Worm (Caenorhabditis elegans) whole organism, mixed stage, embryonic: ENCODE data around the gene chpf-1.

Source experiments
- M03D4.4 ChIP-seq: sonication (generic microtip); optimal IDR thresholded peaks from 2 replicates; lab custom pipeline; 2017; ENCODE audit warnings: mild to moderate bottlenecking, missing genetic modification characterization, missing compliant biosample characterization
- blmp-1 ChIP-seq: fragments of 150-350 bp; optimal IDR thresholded peaks from 2 replicates; lab custom pipeline; 2014; ENCODE audit warnings: missing biosample characterization, missing genetic modification characterization
- ceh-39 ChIP-seq: fragments of 150-350 bp; optimal IDR thresholded peaks from 2 replicates; lab custom pipeline; 2014; ENCODE audit warnings: missing biosample characterization, missing genetic modification characterization
- ceh-43 ChIP-seq: fragments of 200-800 bp; sonication (Bioruptor generic); optimal IDR thresholded peaks from 2 replicates; lab custom pipeline; 2018; ENCODE audit warnings: mild to moderate bottlenecking, missing genetic modification characterization, moderate library complexity, missing compliant biosample characterization
- ceh-83 ChIP-seq: fragments of 200-800 bp; sonication (Bioruptor generic); optimal IDR thresholded peaks from 2 replicates; lab custom pipeline; 2018; ENCODE audit warnings: mild to moderate bottlenecking, missing genetic modification characterization, missing compliant biosample characterization
- ces-1 ChIP-seq: fragments of 150-350 bp; optimal IDR thresholded peaks from 2 replicates; lab custom pipeline; 2014; ENCODE audit warnings: missing biosample characterization, missing genetic modification reagents, missing genetic modification characterization
- cnd-1 ChIP-seq: fragments of 200-800 bp; sonication (Bioruptor generic); optimal IDR thresholded peaks from 2 replicates; lab custom pipeline; 2018; ENCODE audit warnings: mild to moderate bottlenecking, missing genetic modification characterization, missing compliant biosample characterization
- drap-1 ChIP-seq: fragments of 200-800 bp; sonication (Bioruptor generic); optimal IDR thresholded peaks from 3 replicates; lab custom pipeline; 2018; ENCODE audit warnings: mild to moderate bottlenecking, missing genetic modification characterization, missing compliant biosample characterization
- elt-1 ChIP-seq: sonication (generic microtip); optimal IDR thresholded peaks from 2 replicates; lab custom pipeline; 2017; ENCODE audit warnings: missing genetic modification characterization, mild to moderate bottlenecking, missing compliant biosample characterization, antibody characterized with exemption, moderate library complexity, borderline replicate concordance; ENCODE audit not compliant: insufficient read depth
- elt-3 ChIP-seq: fragments of 150-350 bp; optimal IDR thresholded peaks from 2 replicates; lab custom pipeline; 2014; ENCODE audit warnings: missing biosample characterization, missing genetic modification characterization
- flh-1 ChIP-seq: fragments of 200-800 bp; sonication (Bioruptor generic); optimal IDR thresholded peaks from 2 replicates; lab custom pipeline; 2018; ENCODE audit warnings: mild to moderate bottlenecking, missing genetic modification characterization, moderate library complexity, missing compliant biosample characterization
- ham-2 ChIP-seq: fragments of 200-800 bp; sonication (Bioruptor generic); optimal IDR thresholded peaks from 2 replicates; lab custom pipeline; 2018; ENCODE audit warnings: mild to moderate bottlenecking, missing genetic modification characterization, missing compliant biosample characterization
- hlh-1 ChIP-seq: fragments of 150-350 bp; optimal IDR thresholded peaks from 2 replicates; lab custom pipeline; 2014; ENCODE audit warnings: missing biosample characterization, missing genetic modification reagents, missing genetic modification characterization
- lin-13 ChIP-seq: fragments of 150-350 bp; optimal IDR thresholded peaks from 2 replicates; lab custom pipeline; 2014; ENCODE audit warnings: missing biosample characterization, missing genetic modification characterization
- lin-32 ChIP-seq: fragments of 200-800 bp; sonication (Bioruptor generic); optimal IDR thresholded peaks from 2 replicates; lab custom pipeline; 2018; ENCODE audit warnings: mild to moderate bottlenecking, missing genetic modification characterization, missing compliant biosample characterization
- lsy-2 ChIP-seq: fragments of 150-350 bp; optimal IDR thresholded peaks from 2 replicates; lab custom pipeline; 2014; ENCODE audit warnings: missing biosample characterization, missing genetic modification characterization
- mep-1 ChIP-seq: fragments of 150-350 bp; optimal IDR thresholded peaks from 2 replicates; lab custom pipeline; 2017; ENCODE audit warnings: missing biosample characterization, missing genetic modification reagents, missing genetic modification characterization, inconsistent platforms
- mls-2 ChIP-seq: sonication (generic microtip); optimal IDR thresholded peaks from 2 replicates; lab custom pipeline; 2016; ENCODE audit warnings: mild to moderate bottlenecking, missing genetic modification characterization, moderate library complexity, missing compliant biosample characterization
- nhr-12 ChIP-seq: fragments of 150-350 bp; optimal IDR thresholded peaks from 2 replicates; lab custom pipeline; 2014; ENCODE audit warnings: missing biosample characterization, missing genetic modification characterization
- nhr-2 ChIP-seq: fragments of 150-350 bp; optimal IDR thresholded peaks from 2 replicates; lab custom pipeline; 2014; ENCODE audit warnings: missing biosample characterization, missing genetic modification characterization
- nhr-237 ChIP-seq: fragments of 150-350 bp; optimal IDR thresholded peaks from 2 replicates; lab custom pipeline; 2014; ENCODE audit warnings: missing biosample characterization, missing genetic modification characterization
- nhr-28 ChIP-seq: fragments of 150-350 bp; optimal IDR thresholded peaks from 2 replicates; lab custom pipeline; 2014; ENCODE audit warnings: missing biosample characterization, missing genetic modification characterization
- nhr-76 ChIP-seq: sonication (generic microtip); optimal IDR thresholded peaks from 2 replicates; lab custom pipeline; 2017; ENCODE audit warnings: missing biosample characterization, missing genetic modification characterization
- sem-2 ChIP-seq: fragments of 200-800 bp; sonication (Bioruptor generic); optimal IDR thresholded peaks from 2 replicates; lab custom pipeline; 2018; ENCODE audit warnings: mild to moderate bottlenecking, missing genetic modification characterization, missing compliant biosample characterization
- snpc-4 ChIP-seq: fragments of 150-350 bp; optimal IDR thresholded peaks from 2 replicates; lab custom pipeline; 2014; ENCODE audit warnings: missing biosample characterization, missing genetic modification characterization
- sptf-1 ChIP-seq: sonication (generic microtip); optimal IDR thresholded peaks from 2 replicates; lab custom pipeline; 2017; ENCODE audit warnings: mild to moderate bottlenecking, missing genetic modification characterization, moderate library complexity, missing compliant biosample characterization
- tbx-8 ChIP-seq: fragments of 200-800 bp; sonication (Bioruptor generic); optimal IDR thresholded peaks from 2 replicates; lab custom pipeline; 2018; ENCODE audit warnings: mild to moderate bottlenecking, missing genetic modification characterization, moderate library complexity, missing compliant biosample characterization
- unc-120 ChIP-seq: sonication (generic microtip); optimal IDR thresholded peaks from 2 replicates; lab custom pipeline; 2017; ENCODE audit warnings: missing genetic modification characterization, missing compliant biosample characterization; ENCODE audit not compliant: poor library complexity, severe bottlenecking
- unc-39 ChIP-seq: fragments of 150-350 bp; optimal IDR thresholded peaks from 2 replicates; lab custom pipeline; 2014; ENCODE audit warnings: missing biosample characterization, missing genetic modification characterization
- unc-62 ChIP-seq: fragments of 150-350 bp; optimal IDR thresholded peaks from 2 replicates; lab custom pipeline; 2014; ENCODE audit warnings: missing biosample characterization, missing genetic modification reagents, missing genetic modification characterization
- zip-8 ChIP-seq: fragments of 150-350 bp; optimal IDR thresholded peaks from 2 replicates; lab custom pipeline; 2014; ENCODE audit warnings: missing biosample characterization, missing genetic modification characterization
- ztf-11 ChIP-seq: fragments of 150-350 bp; optimal IDR thresholded peaks from 2 replicates; lab custom pipeline; 2014; ENCODE audit warnings: missing biosample characterization, missing genetic modification characterization

chpf-1 gene

ce11 chrV:10237959-10238444 is 34.7 kb upstream of the chpf-1 start:
- TF ChIP-seq tbx-8 (GFP tag; lab: Kevin White, UChicago) (no peak), ceh-83 (no peak), nhr-76 (no peak), mls-2 (tag; lab: Kevin White, UChicago) (no peak), flh-1 (no peak), elt-1 (no peak), ztf-11 (tag; lab: Kevin White, UChicago) (no peak), snpc-4 (tag; lab: Kevin White, UChicago) (no peak), lin-32 (GFP tag; lab: Kevin White, UChicago) (no peak), M03D4.4 (tag; lab: Kevin White, UChicago) (no peak), sptf-1 (tag; lab: Kevin White, UChicago) (no peak), ceh-39 (no peak), drap-1 (GFP tag; lab: Kevin White, UChicago) (no peak), cnd-1 (no peak), nhr-2 (tag; lab: Kevin White, UChicago) (no peak), elt-3 (tag; lab: Kevin White, UChicago) (no peak), blmp-1 (no peak), nhr-28 (tag; lab: Kevin White, UChicago) (no peak)

- TF ChIP-seq ceh-43 = no peak
- TF ChIP-seq ham-2 = no peak
- TF ChIP-seq nhr-28 (tag; lab: Kevin White, UChicago) = no peak
- no peak for TF ChIP-seq elt-3 (tag; lab: Kevin White, UChicago)
- no peak for TF ChIP-seq M03D4.4 (tag; lab: Kevin White, UChicago)
- TF ChIP-seq mls-2 (tag; lab: Kevin White, UChicago) = no peak
- TF ChIP-seq zip-8 = no peak
These were observed 33.9 kb upstream of the chpf-1 start for ce11 chrV:10237171-10237570.

- no peak for TF ChIP-seq lin-32 (GFP tag; lab: Kevin White, UChicago)
- no peak for TF ChIP-seq ceh-83
- no peak for TF ChIP-seq ceh-39
- TF ChIP-seq ceh-43 = no peak
These were observed 30.0 kb upstream of the chpf-1 start, which contains the start of gene str-182 for ce11 chrV:10233330-10233729. Gene str-182, minus strand, starts transcription at chrV:10233430.

- TF ChIP-seq drap-1 (GFP tag; lab: Kevin White, UChicago) = no peak
- TF ChIP-seq lin-32 (GFP tag; lab: Kevin White, UChicago) = no peak
These were observed 27.6 kb upstream of the chpf-1 start, which contains the start of gene fipr-6 for ce11 chrV:10230932-10231331. Gene fipr-6, plus strand, starts transcription at chrV:10231232.

ce11 chrV:10229222-10229879 is 26.1 kb upstream of the chpf-1 start, which contains the start of the genes pyt-1 and fipr-7:
Gene pyt-1, minus strand, starts transcription at chrV:10229322.
Gene fipr-7, plus strand, starts transcription at chrV:10229829.
- TF ChIP-seq nhr-76 = no peak
- no peak for TF ChIP-seq nhr-2 (tag; lab: Kevin White, UChicago)
- TF ChIP-seq ceh-39 = no peak
- no peak for TF ChIP-seq mls-2 (tag; lab: Kevin White, UChicago)
- no peak for TF ChIP-seq unc-62
- no peak for TF ChIP-seq unc-39
- TF ChIP-seq mep-1 = no peak
- no peak for TF ChIP-seq elt-3 (tag; lab: Kevin White, UChicago)
- no peak for TF ChIP-seq blmp-1
- TF ChIP-seq unc-120 (tag; lab: Kevin White, UChicago) = no peak
- no peak for TF ChIP-seq ces-1 (GFP tag; lab: Kevin White, UChicago)
- no peak for TF ChIP-seq M03D4.4 (tag; lab: Kevin White, UChicago)
- no peak for TF ChIP-seq nhr-237 (tag; lab: Kevin White, UChicago)
- TF ChIP-seq snpc-4 (tag; lab: Kevin White, UChicago) = no peak
- TF ChIP-seq elt-1 = no peak
- no peak for TF ChIP-seq hlh-1 (tag; lab: Kevin White, UChicago)
- TF ChIP-seq nhr-28 (tag; lab: Kevin White, UChicago) = no peak
- TF ChIP-seq ham-2 = no peak
- TF ChIP-seq, all 35 proteins: peak for 0

ce11 chrV:10228360-10228759 is 25.1 kb upstream of the chpf-1 start, which contains the start of gene fipr-4:
Gene fipr-4, minus strand, starts transcription at chrV:10228460.
- TF ChIP-seq nhr-76 (no peak), sem-2 (GFP tag; lab: Kevin White, UChicago) (no peak), mep-1 (no peak), unc-120 (tag; lab: Kevin White, UChicago) (no peak), lin-32 (GFP tag; lab: Kevin White, UChicago) (no peak), ceh-43 (no peak), lsy-2 (tag; lab: Kevin White, UChicago) (no peak), ceh-39 (no peak), ces-1 (GFP tag; lab: Kevin White, UChicago) (no peak), blmp-1 (no peak), ceh-83 (no peak), drap-1 (GFP tag; lab: Kevin White, UChicago) (no peak), hlh-1 (tag; lab: Kevin White, UChicago) (no peak), ztf-11 (tag; lab: Kevin White, UChicago) (no peak), unc-62 (no peak), lin-13 (tag; lab: Kevin White, UChicago) (no peak), ham-2 (no peak), nhr-237 (tag; lab: Kevin White, UChicago) (no peak), nhr-12 (tag; lab: Kevin White, UChicago) (no peak)
